Fruit fly (Drosophila melanogaster) whole organism, larva: ENCODE data around the gene Sem1.

Experiments used
- noc ChIP-seq: fragments of 200-800 bp; sonication (Bioruptor generic); optimal IDR thresholded peaks from 3 replicates; lab custom pipeline; 2019; ENCODE audit warnings: missing biosample characterization, mild to moderate bottlenecking, missing genetic modification characterization, moderate library complexity

Gene Sem1

dm6 chr2L:7063721-7064179, at the start of gene Sem1:
Gene Sem1, plus strand, starts transcription at chr2L:7063986.
- TF ChIP-seq noc (tag; lab: Kevin White, UChicago) = no peak

dm6 chr2L:7021382-7021781, 42.4 kb upstream of the Sem1 start, which contains the start of gene Pcp:
Gene Pcp, plus strand, starts transcription at chr2L:7021682.
- TF ChIP-seq noc (tag; lab: Kevin White, UChicago) = no peak

DNA sequence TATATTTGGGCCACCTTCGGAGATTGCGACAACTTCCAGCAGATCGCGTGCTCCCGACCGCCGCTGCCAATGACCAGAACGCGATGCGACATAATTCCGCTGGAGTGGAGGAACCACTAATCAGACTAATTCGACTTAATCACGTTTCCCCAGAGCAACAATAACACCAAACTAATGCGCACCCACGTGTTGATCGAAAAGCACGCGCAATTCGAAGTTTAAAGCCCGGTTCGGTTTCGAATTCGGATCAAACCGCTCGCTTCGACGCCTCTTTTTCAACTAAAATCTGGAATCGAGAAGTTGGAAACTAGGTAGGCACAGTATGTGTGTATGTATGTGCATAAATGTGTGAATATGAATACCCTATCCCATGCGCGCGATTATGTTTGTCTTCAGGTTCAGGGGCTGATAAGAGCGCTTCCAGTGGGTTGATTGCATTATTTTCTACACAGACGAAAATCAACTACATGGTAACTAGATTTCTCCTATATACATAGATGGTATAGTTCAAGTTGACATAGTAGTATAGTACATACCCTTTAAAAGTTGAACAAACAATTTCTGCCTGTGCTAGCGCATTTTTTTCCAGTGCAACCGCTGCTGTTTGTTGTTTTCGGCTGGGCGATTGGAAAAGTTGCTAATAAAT, 40.0 kb upstream of the Sem1 start, which contains the start of gene Gart:
TSS of gene Gart (minus strand) at position 285 of the 646 bp plus-strand sequence.
- peak; percentile 80 for TF ChIP-seq noc (tag; lab: Kevin White, UChicago)

DNA sequence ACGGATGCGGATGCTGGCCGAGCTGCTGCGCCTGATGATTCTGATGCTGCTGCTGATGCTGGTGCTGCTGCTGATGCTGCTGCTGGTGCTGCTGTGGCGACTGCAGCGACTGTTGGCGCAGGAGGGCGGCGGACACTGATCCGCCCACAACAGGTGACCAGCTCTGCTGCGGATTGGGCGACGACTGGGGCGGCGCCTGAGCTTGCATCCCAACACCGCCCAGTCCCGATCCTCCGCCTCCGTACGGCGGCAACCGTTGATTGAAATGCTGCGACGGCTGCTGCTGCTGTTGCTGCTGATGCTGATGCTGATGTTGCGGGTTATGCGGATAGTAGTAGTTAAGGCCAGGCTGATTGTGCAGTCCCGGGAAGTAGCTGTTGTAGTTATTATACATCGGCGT, 38.5 kb upstream of the Sem1 start:
- TF ChIP-seq noc (tag; lab: Kevin White, UChicago) = no peak

dm6 chr2L:7026308-7026707, 37.5 kb upstream of the Sem1 start:
- no peak for TF ChIP-seq noc (tag; lab: Kevin White, UChicago)

DNA sequence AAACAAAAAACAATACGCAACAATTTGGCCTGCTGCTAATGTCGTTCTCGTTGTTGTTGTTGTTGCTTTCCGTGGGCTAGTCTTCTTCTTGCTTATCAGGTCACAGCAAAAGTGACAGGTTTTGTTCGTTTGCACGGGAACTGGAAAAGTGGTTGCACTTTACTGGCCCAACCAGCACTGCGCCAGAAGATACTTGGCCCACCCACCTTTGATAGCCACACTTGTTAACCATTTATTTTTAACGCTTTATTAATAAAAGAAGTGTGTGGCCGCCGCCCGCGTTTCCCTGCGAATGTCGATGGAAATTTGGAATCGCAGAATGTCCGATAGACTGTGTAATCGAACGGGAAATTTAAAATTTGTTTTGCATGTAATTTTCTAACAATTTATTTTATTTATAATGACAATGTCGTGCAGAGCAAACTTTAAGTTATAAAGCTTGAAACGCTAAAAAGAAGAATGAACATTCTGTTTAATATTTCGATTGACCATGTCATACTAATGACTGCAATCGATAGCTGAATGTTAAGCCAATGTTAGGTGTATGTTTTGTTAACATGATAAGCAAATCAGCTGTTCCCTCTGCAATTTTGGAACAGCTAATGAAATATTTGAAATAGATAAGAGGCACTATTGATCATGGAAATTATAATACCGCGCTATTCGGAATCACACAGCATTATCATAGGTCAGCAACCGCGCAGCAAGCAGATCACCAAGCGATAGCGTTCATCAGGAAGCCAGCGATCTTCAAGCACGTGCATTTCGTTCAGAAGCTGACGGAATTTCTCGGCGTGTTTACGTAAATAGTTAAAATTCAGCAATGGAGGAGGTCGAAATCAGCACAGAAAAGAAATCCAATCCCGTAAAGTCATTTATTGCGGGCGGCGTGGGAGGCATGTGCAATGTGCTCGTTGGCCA, 36.5 kb upstream of the Sem1 start, which contains the start of the genes CG31908 and MME1:
TSS of gene CG31908 (minus strand) at position 402 of the 921 bp plus-strand sequence.
TSS of gene MME1 (plus strand) at position 539 of the 921 bp plus-strand sequence.
- TF ChIP-seq noc (tag; lab: Kevin White, UChicago) = no peak

- TF ChIP-seq noc (tag; lab: Kevin White, UChicago) = no peak
Measured at dm6 chr2L:7028440-7028839, 35.3 kb upstream of the Sem1 start.

DNA sequence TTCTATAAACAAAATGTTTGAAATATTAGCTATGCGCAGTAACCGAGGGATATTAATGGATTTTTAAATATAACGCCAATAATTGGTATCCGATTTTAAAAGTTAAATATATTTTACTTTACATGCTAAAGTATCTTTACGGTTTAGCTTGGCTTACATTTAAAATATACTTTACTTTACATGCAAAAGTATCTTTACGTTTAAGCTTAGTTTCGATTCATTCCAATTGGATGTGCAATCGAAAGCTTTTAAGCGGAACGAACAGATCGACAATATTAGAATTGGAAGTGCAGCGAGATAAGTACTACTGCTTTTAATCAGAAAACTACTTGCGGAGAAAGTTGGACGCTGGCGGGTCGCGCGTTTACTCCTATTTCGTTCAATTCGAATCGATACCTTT, 34.8 kb upstream of the Sem1 start:
- TF ChIP-seq noc (tag; lab: Kevin White, UChicago) = no peak

- peak; percentile 16 for TF ChIP-seq noc (tag; lab: Kevin White, UChicago)
Measured at dm6 chr2L:7032517-7032951, 31.3 kb upstream of the Sem1 start, which contains the start of the genes Rab30 and Caper. Gene Rab30, minus strand, starts transcription at chr2L:7032606. Gene Caper, plus strand, starts transcription at chr2L:7032721.

- TF ChIP-seq noc (tag; lab: Kevin White, UChicago) = no peak
Measured at dm6 chr2L:7033100-7033675, 30.6 kb upstream of the Sem1 start.

- no peak for TF ChIP-seq noc (tag; lab: Kevin White, UChicago)
Measured at dm6 chr2L:7037773-7038327, 25.9 kb upstream of the Sem1 start, which contains the start of gene milt. Gene milt, plus strand, starts transcription at chr2L:7037823.

DNA sequence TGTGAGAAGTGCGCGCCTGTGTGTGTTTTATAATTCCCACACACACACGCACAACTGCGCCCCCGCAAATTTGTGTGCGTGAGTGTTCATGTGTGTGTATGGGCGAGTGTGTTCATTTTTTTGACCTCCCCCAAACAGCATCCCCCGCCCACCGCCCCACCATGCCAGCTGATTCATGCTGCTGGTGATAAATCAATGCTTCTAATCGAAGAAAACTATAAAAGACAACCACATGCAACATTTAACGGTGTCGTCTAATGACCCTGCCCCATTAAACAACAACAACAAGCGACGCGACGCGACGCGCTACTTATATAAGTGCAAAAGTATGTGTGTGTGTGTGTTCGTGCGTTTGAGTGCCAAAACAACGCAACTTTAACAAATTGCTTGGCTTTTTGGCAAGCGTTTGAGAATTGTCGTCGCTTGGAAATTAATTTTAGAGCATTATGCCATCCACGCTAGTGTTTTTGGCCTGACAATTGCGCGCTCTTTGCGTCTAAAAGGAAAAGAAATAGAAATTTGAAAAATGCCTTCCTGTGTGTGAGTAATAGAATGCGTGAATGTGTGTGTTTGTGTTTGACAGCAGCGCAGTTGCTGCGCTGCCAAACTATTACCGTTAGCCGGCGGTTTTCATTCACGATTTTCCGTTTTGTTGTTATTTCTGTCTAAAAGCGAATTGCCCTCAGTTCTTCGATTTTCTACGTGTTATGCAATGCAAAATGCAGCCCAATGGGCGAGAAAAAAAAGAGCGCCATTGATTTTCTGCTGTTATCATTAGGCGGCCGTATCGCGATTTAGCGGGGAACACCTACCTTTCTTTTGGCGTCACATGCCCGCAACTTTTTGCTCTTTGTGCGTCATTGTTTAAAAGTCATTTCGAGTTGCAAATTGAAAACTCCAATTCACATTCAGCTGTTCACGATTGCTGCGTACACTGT, 25.1 kb upstream of the Sem1 start:
- TF ChIP-seq noc (tag; lab: Kevin White, UChicago) = no peak

dm6 chr2L:7039342-7039684, 24.5 kb upstream of the Sem1 start:
- peak; percentile 72 for TF ChIP-seq noc (tag; lab: Kevin White, UChicago)

DNA sequence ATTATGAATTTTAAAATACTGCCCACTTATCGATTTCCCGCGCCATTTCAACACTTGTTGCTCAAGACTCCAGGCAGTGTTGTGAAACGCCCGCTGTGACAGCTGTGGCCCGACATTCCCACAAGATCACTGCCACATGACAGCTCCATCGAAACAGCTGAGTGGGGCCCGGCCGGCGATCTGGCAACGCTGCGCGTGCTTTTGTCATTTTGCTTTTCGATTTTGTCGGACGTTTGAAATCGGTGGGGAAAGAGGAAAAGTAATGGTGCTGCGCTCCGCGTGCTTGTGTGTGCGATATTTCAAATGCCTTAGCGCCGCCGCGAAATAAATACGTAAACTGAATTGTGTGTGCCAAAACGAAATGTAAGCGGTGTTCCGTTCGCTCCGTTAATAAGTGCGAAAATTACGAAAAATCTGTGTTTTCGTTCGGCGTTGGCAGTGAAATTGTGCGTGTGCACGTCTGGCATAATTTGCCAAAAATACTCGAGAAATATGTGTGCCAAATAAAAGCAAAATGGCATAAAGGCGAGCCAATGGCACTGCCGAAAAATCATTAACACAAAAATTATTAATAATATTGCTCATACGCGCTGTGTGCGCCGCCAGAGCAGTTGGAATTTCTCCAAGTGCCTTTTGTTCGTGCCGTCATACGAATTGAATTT, 21.5 kb upstream of the Sem1 start:
- peak; percentile 64 for TF ChIP-seq noc (tag; lab: Kevin White, UChicago)
